Fruit fly (Drosophila melanogaster) Kc167 (cell line): ENCODE results near the gene CG6481.

ENCODE experiments used
- Sin3A ChIP-seq: fragments of >200 bp; optimal IDR thresholded peaks from 2 replicates; lab custom pipeline; 2018; ENCODE audit warnings: missing external identifiers
- insv ChIP-seq: fragments of >200 bp; optimal IDR thresholded peaks from 3 replicates; lab custom pipeline; 2018; ENCODE audit warnings: missing external identifiers

- TF ChIP-seq insv (lab: Kevin White, UChicago) (no peak), Sin3A (lab: Kevin White, UChicago) (no peak)
These were observed 28.5 kb upstream of the CG6481 start for dm6 chrX:18550726-18551125.
